Worm (Caenorhabditis elegans) whole organism, L2 larva: ENCODE measurements around the gene srt-27.

ENCODE experiments used
- R02D3.7 ChIP-seq: fragments of 150-350 bp; optimal IDR thresholded peaks from 2 replicates; lab custom pipeline; 2014; ENCODE audit warnings: missing biosample characterization, missing genetic modification characterization
- ama-1 ChIP-seq: fragments of 150-350 bp; optimal IDR thresholded peaks from 2 replicates; lab custom pipeline; 2018; ENCODE audit warnings: inconsistent platforms
- blmp-1 ChIP-seq: sonication (generic microtip); optimal IDR thresholded peaks from 2 replicates; lab custom pipeline; 2017; ENCODE audit warnings: missing genetic modification characterization, mild to moderate bottlenecking, missing compliant biosample characterization, antibody characterized with exemption, moderate library complexity; ENCODE audit not compliant: insufficient read depth
- ceh-82 ChIP-seq: fragments of 150-350 bp; optimal IDR thresholded peaks from 2 replicates; lab custom pipeline; 2014; ENCODE audit warnings: missing biosample characterization, missing genetic modification characterization
- elt-1 ChIP-seq: fragments of 150-350 bp; optimal IDR thresholded peaks from 2 replicates; lab custom pipeline; 2014; ENCODE audit warnings: missing biosample characterization, missing genetic modification characterization
- lin-13 ChIP-seq: fragments of 150-350 bp; optimal IDR thresholded peaks from 2 replicates; lab custom pipeline; 2014; ENCODE audit warnings: missing biosample characterization, missing genetic modification reagents, missing genetic modification characterization
- lin-39 ChIP-seq: fragments of 150-350 bp; optimal IDR thresholded peaks from 2 replicates; lab custom pipeline; 2014; ENCODE audit warnings: missing biosample characterization, missing genetic modification reagents, missing genetic modification characterization
- mbf-1 ChIP-seq: sonication (generic microtip); optimal IDR thresholded peaks from 2 replicates; lab custom pipeline; 2017; ENCODE audit warnings: missing biosample characterization, missing genetic modification characterization
- mdl-1 ChIP-seq, 2 experiments: fragments of 150-350 bp in 1 of 2; sonication (generic microtip) in 1 of 2; optimal IDR thresholded peaks; 2 replicates each; lab custom pipeline; 2017; ENCODE audit warnings: missing biosample characterization in 2 of 2, missing genetic modification characterization in 2 of 2
- nhr-77 ChIP-seq: fragments of 150-350 bp; optimal IDR thresholded peaks from 2 replicates; lab custom pipeline; 2014; ENCODE audit warnings: missing biosample characterization, missing genetic modification characterization
- skn-1 ChIP-seq: sonication (generic microtip); optimal IDR thresholded peaks from 2 replicates; lab custom pipeline; 2017; ENCODE audit warnings: missing biosample characterization, missing genetic modification characterization
- unc-39 ChIP-seq: fragments of 150-350 bp; optimal IDR thresholded peaks from 2 replicates; lab custom pipeline; 2014; ENCODE audit warnings: missing biosample characterization, missing genetic modification characterization
- ztf-11 ChIP-seq: sonication (generic microtip); optimal IDR thresholded peaks from 2 replicates; lab custom pipeline; 2017; ENCODE audit warnings: missing biosample characterization, missing genetic modification characterization

- TF ChIP-seq mdl-1 (tag; optimal IDR thresholded peaks at IDR 0.05; lab: Kevin White, UChicago) (no peak), ama-1 (lab: Kevin White, UChicago) (no peak), nhr-77 (tag; lab: Kevin White, UChicago) (no peak), lin-13 (GFP tag; lab: Kevin White, UChicago) (no peak), unc-39 (tag; lab: Kevin White, UChicago) (no peak), R02D3.7 (tag; lab: Kevin White, UChicago) (no peak), elt-1 (no peak), mbf-1 (tag; lab: Kevin White, UChicago) (no peak), lin-39 (no peak), ceh-82 (tag; lab: Kevin White, UChicago) (no peak), skn-1 (no peak), blmp-1 (no peak), ztf-11 (no peak)
Observed at ce11 chrV:2767465-2767864, 46.8 kb upstream of the srt-27 start, which contains the start of gene R05D8.9.
